Fruit fly (Drosophila melanogaster) whole organism, embryonic: ENCODE data around the gene Nse1.

Source experiments
- Abd-B ChIP-seq: fragments of 200-800 bp; sonication (Bioruptor generic); optimal IDR thresholded peaks from 2 replicates; lab custom pipeline; 2018; ENCODE audit warnings: missing biosample characterization, mild to moderate bottlenecking, missing genetic modification characterization, moderate library complexity
- Adf1 ChIP-seq: fragments of 200-800 bp; sonication (Bioruptor generic); IDR thresholded peaks from 2 replicates; pipeline ENCODE4 v1.3.6; 2022; ENCODE audit warnings: missing biosample characterization, missing genetic modification characterization
- Bgb ChIP-seq: fragments of 200-800 bp; sonication (Bioruptor generic); IDR thresholded peaks from 2 replicates; pipeline ENCODE4 v1.3.6; 2022; ENCODE audit warnings: missing biosample characterization, missing genetic modification characterization; ENCODE audit not compliant: partially characterized antibody
- Blimp-1 ChIP-seq: fragments of 200-800 bp; sonication (Bioruptor generic); optimal IDR thresholded peaks from 3 replicates; lab custom pipeline; 2018; ENCODE audit warnings: missing biosample characterization, missing genetic modification characterization, mild to moderate bottlenecking, moderate library complexity, missing genetic modification reagents
- CG10462 ChIP-seq: fragments of 200-800 bp; sonication (Bioruptor generic); optimal IDR thresholded peaks from 2 replicates; lab custom pipeline; 2016; ENCODE audit warnings: missing biosample characterization, missing genetic modification characterization
- CG11695 ChIP-seq: fragments of 200-800 bp; sonication (Bioruptor generic); IDR thresholded peaks from 3 replicates; pipeline ENCODE4 v1.3.6; 2022; ENCODE audit warnings: missing biosample characterization, missing genetic modification characterization
- CG11723 ChIP-seq: fragments of 200-800 bp; sonication (Bioruptor generic); optimal IDR thresholded peaks from 2 replicates; lab custom pipeline; 2017; ENCODE audit warnings: missing biosample characterization, mild to moderate bottlenecking, missing genetic modification characterization
- CG12104 ChIP-seq: fragments of 200-800 bp; sonication (Bioruptor generic); optimal IDR thresholded peaks from 3 replicates; lab custom pipeline; 2016; ENCODE audit warnings: missing biosample characterization, missing genetic modification characterization
- CG12744 ChIP-seq: fragments of 200-800 bp; sonication (Bioruptor generic); optimal IDR thresholded peaks from 2 replicates; lab custom pipeline; 2016; ENCODE audit warnings: missing biosample characterization, missing genetic modification characterization
- CG13894 ChIP-seq: fragments of 200-800 bp; sonication (Bioruptor generic); optimal IDR thresholded peaks from 3 replicates; lab custom pipeline; 2018; ENCODE audit warnings: missing biosample characterization, mild to moderate bottlenecking, missing genetic modification characterization, moderate library complexity
- CG14441 ChIP-seq: fragments of 200-800 bp; sonication (Bioruptor generic); IDR thresholded peaks from 2 replicates; pipeline ENCODE4 v1.3.6; 2022; ENCODE audit warnings: missing biosample characterization, missing genetic modification characterization
- CG15696 ChIP-seq: fragments of 200-800 bp; sonication (Bioruptor generic); optimal IDR thresholded peaks from 2 replicates; lab custom pipeline; 2019; ENCODE audit warnings: missing biosample characterization, mild to moderate bottlenecking, missing genetic modification characterization, moderate library complexity
- CG1602 ChIP-seq: fragments of 200-800 bp; sonication (Bioruptor generic); optimal IDR thresholded peaks from 3 replicates; lab custom pipeline; 2016; ENCODE audit warnings: missing biosample characterization, missing genetic modification characterization
- CG17612 ChIP-seq: fragments of 200-800 bp; sonication (Bioruptor generic); IDR thresholded peaks from 2 replicates; pipeline ENCODE4 v1.3.6; 2022; ENCODE audit warnings: missing biosample characterization, missing genetic modification characterization
- CG18476 ChIP-seq: fragments of 200-800 bp; sonication (Bioruptor generic); optimal IDR thresholded peaks from 2 replicates; lab custom pipeline; 2016; ENCODE audit warnings: missing biosample characterization, mild to moderate bottlenecking, missing genetic modification characterization
- CG2129 ChIP-seq: fragments of 200-800 bp; sonication (Bioruptor generic); IDR thresholded peaks from 2 replicates; pipeline ENCODE4 v1.3.6; 2022; ENCODE audit warnings: missing biosample characterization, missing genetic modification characterization; ENCODE audit not compliant: partially characterized antibody
- CG30431 ChIP-seq: fragments of 200-800 bp; sonication (Bioruptor generic); optimal IDR thresholded peaks from 2 replicates; lab custom pipeline; 2017; ENCODE audit warnings: missing biosample characterization, missing genetic modification characterization
- CG34224 ChIP-seq: fragments of 200-800 bp; sonication (Bioruptor generic); IDR thresholded peaks from 3 replicates; pipeline ENCODE4 v1.3.6; 2022; ENCODE audit warnings: missing biosample characterization, missing genetic modification characterization; ENCODE audit not compliant: partially characterized antibody
- CG3838 ChIP-seq: fragments of 200-800 bp; sonication (Bioruptor generic); optimal IDR thresholded peaks from 3 replicates; lab custom pipeline; 2016; ENCODE audit warnings: missing biosample characterization, missing genetic modification characterization
- CG8089 ChIP-seq: fragments of 200-800 bp; sonication (Bioruptor generic); optimal IDR thresholded peaks from 3 replicates; lab custom pipeline; 2016; ENCODE audit warnings: missing biosample characterization, missing genetic modification characterization
- CG9727 ChIP-seq: fragments of 200-800 bp; sonication (Bioruptor generic); optimal IDR thresholded peaks from 3 replicates; lab custom pipeline; 2017; ENCODE audit warnings: missing biosample characterization, mild to moderate bottlenecking, missing genetic modification characterization
- Dfd ChIP-seq, 2 experiments: fragments of >200 bp; optimal IDR thresholded peaks; 2 replicates each; lab custom pipeline; 2017; ENCODE audit warnings: missing biosample characterization in 2 of 2, missing genetic modification characterization in 2 of 2
- H2.0 ChIP-seq: fragments of 200-800 bp; sonication (Bioruptor generic); IDR thresholded peaks from 2 replicates; pipeline ENCODE4 v1.3.6; 2022; ENCODE audit warnings: missing biosample characterization, missing genetic modification characterization
- HLH4C ChIP-seq: fragments of 200-800 bp; sonication (Bioruptor generic); IDR thresholded peaks from 3 replicates; pipeline ENCODE4 v1.3.6; 2022; ENCODE audit warnings: missing biosample characterization, missing genetic modification characterization; ENCODE audit not compliant: partially characterized antibody
- HmgZ ChIP-seq: fragments of 200-800 bp; sonication (Bioruptor generic); optimal IDR thresholded peaks from 2 replicates; lab custom pipeline; 2018; ENCODE audit warnings: missing biosample characterization, mild to moderate bottlenecking, missing genetic modification characterization
- Jarid2 ChIP-seq: fragments of 200-800 bp; sonication (Bioruptor generic); optimal IDR thresholded peaks from 3 replicates; lab custom pipeline; 2017; ENCODE audit warnings: mild to moderate bottlenecking, missing biosample characterization, missing genetic modification reagents, missing genetic modification characterization
- MESR4 ChIP-seq: fragments of 200-800 bp; sonication (Bioruptor generic); optimal IDR thresholded peaks from 2 replicates; lab custom pipeline; 2018; ENCODE audit warnings: missing biosample characterization, mild to moderate bottlenecking, missing genetic modification characterization, moderate library complexity
- Meics ChIP-seq: fragments of 200-800 bp; sonication (Bioruptor generic); optimal IDR thresholded peaks from 2 replicates; lab custom pipeline; 2017; ENCODE audit warnings: missing biosample characterization, mild to moderate bottlenecking, missing genetic modification characterization
- Myb ChIP-seq: fragments of 200-800 bp; sonication (Bioruptor generic); optimal IDR thresholded peaks from 2 replicates; lab custom pipeline; 2016; ENCODE audit warnings: missing biosample characterization, missing genetic modification characterization
- Nf-YC ChIP-seq: fragments of 200-800 bp; optimal IDR thresholded peaks from 3 replicates; lab custom pipeline; 2019; ENCODE audit warnings: missing biosample characterization, mild to moderate bottlenecking, missing genetic modification characterization, moderate library complexity
- bsh ChIP-seq, 2 experiments: fragments of 200-800 bp; sonication (Bioruptor generic); optimal IDR thresholded peaks; 2 replicates each; lab custom pipeline; 2017 to 2018; ENCODE audit warnings: mild to moderate bottlenecking in 2 of 2, missing biosample characterization in 2 of 2, missing genetic modification characterization in 2 of 2, moderate library complexity in 1 of 2
- btn ChIP-seq: fragments of 200-800 bp; sonication (Bioruptor generic); optimal IDR thresholded peaks from 2 replicates; lab custom pipeline; 2016; ENCODE audit warnings: missing biosample characterization, missing genetic modification characterization
- cas ChIP-seq: fragments of 200-800 bp; sonication (Bioruptor generic); IDR thresholded peaks from 2 replicates; pipeline ENCODE4 v1.3.6; 2022; ENCODE audit warnings: missing biosample characterization, missing genetic modification characterization
- cg ChIP-seq: fragments of 200-800 bp; sonication (Bioruptor generic); optimal IDR thresholded peaks from 3 replicates; lab custom pipeline; 2019; ENCODE audit warnings: missing biosample characterization, mild to moderate bottlenecking, missing genetic modification characterization, moderate library complexity
- da ChIP-seq: fragments of 200-800 bp; sonication (Bioruptor generic); optimal IDR thresholded peaks from 2 replicates; lab custom pipeline; 2016; ENCODE audit warnings: missing biosample characterization, missing genetic modification characterization
- dan ChIP-seq: fragments of 200-800 bp; sonication (Bioruptor generic); IDR thresholded peaks from 2 replicates; pipeline ENCODE4 v1.3.6; 2022; ENCODE audit warnings: missing biosample characterization, missing genetic modification characterization
- dmrt99B ChIP-seq: fragments of 200-800 bp; sonication (Bioruptor generic); optimal IDR thresholded peaks from 2 replicates; lab custom pipeline; 2018; ENCODE audit warnings: missing biosample characterization, mild to moderate bottlenecking, missing genetic modification characterization, moderate library complexity
- dpn ChIP-seq, 2 experiments: fragments of 200-800 bp; sonication (Bioruptor generic); optimal IDR thresholded peaks; 3 replicates each; lab custom pipeline; 2016; ENCODE audit warnings: missing biosample characterization in 2 of 2, missing genetic modification characterization in 2 of 2
- klu ChIP-seq: fragments of 200-800 bp; sonication (Bioruptor generic); IDR thresholded peaks from 2 replicates; pipeline ENCODE4 v1.3.6; 2022; ENCODE audit warnings: missing biosample characterization, missing genetic modification characterization
- luna ChIP-seq: fragments of 200-800 bp; sonication (Bioruptor generic); optimal IDR thresholded peaks from 2 replicates; lab custom pipeline; 2016; ENCODE audit warnings: missing biosample characterization, missing genetic modification characterization
- phol ChIP-seq: fragments of 200-800 bp; sonication (Bioruptor generic); optimal IDR thresholded peaks from 3 replicates; lab custom pipeline; 2018; ENCODE audit warnings: missing biosample characterization, mild to moderate bottlenecking, missing genetic modification characterization, moderate library complexity
- pita ChIP-seq: fragments of 200-800 bp; sonication (Bioruptor generic); optimal IDR thresholded peaks from 2 replicates; lab custom pipeline; 2017; ENCODE audit warnings: missing biosample characterization, mild to moderate bottlenecking, missing genetic modification characterization
- pum ChIP-seq: fragments of 200-800 bp; sonication (Bioruptor generic); optimal IDR thresholded peaks from 2 replicates; lab custom pipeline; 2016; ENCODE audit warnings: missing biosample characterization, missing genetic modification characterization
- run ChIP-seq: fragments of 200-800 bp; sonication (Bioruptor generic); optimal IDR thresholded peaks from 3 replicates; lab custom pipeline; 2018; ENCODE audit warnings: missing biosample characterization, mild to moderate bottlenecking, missing genetic modification characterization
- sc ChIP-seq, 3 experiments: fragments of >200 bp in 2 of 3; fragments of 200-800 bp in 1 of 3; sonication (Bioruptor generic) in 1 of 3; optimal IDR thresholded peaks; 2 replicates in 2 of 3; 3 replicates in 1 of 3; lab custom pipeline; 2017; ENCODE audit warnings: mild to moderate bottlenecking in 1 of 3, missing biosample characterization in 1 of 3, missing genetic modification characterization in 1 of 3, missing genetic modification reagents in 1 of 3
- seq ChIP-seq: fragments of 200-800 bp; sonication (Bioruptor generic); IDR thresholded peaks from 2 replicates; pipeline ENCODE4 v1.3.6; 2022; ENCODE audit warnings: missing biosample characterization, missing genetic modification characterization
- trem ChIP-seq: fragments of 200-800 bp; optimal IDR thresholded peaks from 3 replicates; lab custom pipeline; 2019; ENCODE audit warnings: missing biosample characterization, mild to moderate bottlenecking, missing genetic modification characterization, moderate library complexity
- unc-4 ChIP-seq: fragments of 200-800 bp; sonication (Bioruptor generic); IDR thresholded peaks from 2 replicates; pipeline ENCODE4 v1.3.6; 2022; ENCODE audit warnings: missing biosample characterization, missing genetic modification characterization; ENCODE audit not compliant: partially characterized antibody
- unpg ChIP-seq: fragments of 200-800 bp; sonication (Bioruptor generic); optimal IDR thresholded peaks from 3 replicates; lab custom pipeline; 2018; ENCODE audit warnings: missing biosample characterization, mild to moderate bottlenecking, missing genetic modification characterization, moderate library complexity

Gene Nse1

dm6 chr2L:6649085-6649754 is 28.2 kb downstream of the Nse1 start, which contains the start of the genes CG31635 and Tango1 (continued):
- TF ChIP-seq CG14441 (GFP tag; lab: Robert Waterston, UW) = 0 out of 2 replicates have a peak, but pooled peaks have one; percentile 14
- no peak for TF ChIP-seq dpn (GFP tag; optimal IDR thresholded peaks at IDR 0.05; lab: Kevin White, UChicago)
- TF ChIP-seq CG9727 (GFP tag; lab: Kevin White, UChicago) = no peak
- no peak for TF ChIP-seq Bgb (GFP tag; lab: Robert Waterston, UW)
- TF ChIP-seq CG12744 = peak; percentile 2
- no peak for TF ChIP-seq CG10462
- TF ChIP-seq luna = no peak
- TF ChIP-seq CG1602 (GFP tag; lab: Kevin White, UChicago) = no peak
- no peak for TF ChIP-seq CG2129
- no peak for TF ChIP-seq CG8089 (GFP tag; lab: Kevin White, UChicago)
- TF ChIP-seq Meics (GFP tag; lab: Kevin White, UChicago) = no peak
- TF ChIP-seq bsh (GFP tag; optimal IDR thresholded peaks at IDR 0.05; lab: Kevin White, UChicago) = no peak
- TF ChIP-seq HmgZ (tag; lab: Kevin White, UChicago) = no peak
- TF ChIP-seq klu = no peak
- TF ChIP-seq Myb (GFP tag; lab: Kevin White, UChicago) = peak; percentile 30
- no peak for TF ChIP-seq CG34224 (GFP tag; lab: Robert Waterston, UW)
- no peak for TF ChIP-seq da (GFP tag; lab: Kevin White, UChicago)
- TF ChIP-seq cas (GFP tag; lab: Robert Waterston, UW) = no peak
- TF ChIP-seq CG15696 = no peak
- TF ChIP-seq unc-4 (GFP tag; lab: Robert Waterston, UW) = no peak
- no peak for TF ChIP-seq run (tag; lab: Kevin White, UChicago)
- TF ChIP-seq sc (optimal IDR thresholded peaks at IDR 0.05; lab: Kevin White, UChicago) = no peak
- TF ChIP-seq sc (GFP tag; optimal IDR thresholded peaks at IDR 0.05; lab: Kevin White, UChicago) = no peak
- no peak for TF ChIP-seq cg (GFP tag; lab: Kevin White, UChicago)
- TF ChIP-seq Nf-YC (tag; lab: Kevin White, UChicago) = no peak
- TF ChIP-seq seq (GFP tag; lab: Robert Waterston, UW) = no peak
- no peak for TF ChIP-seq CG30431 (GFP tag; lab: Kevin White, UChicago)
- TF ChIP-seq Blimp-1 (GFP tag; lab: Kevin White, UChicago) = no peak
- no peak for TF ChIP-seq btn (GFP tag; lab: Kevin White, UChicago)
- TF ChIP-seq CG18476 (GFP tag; lab: Kevin White, UChicago) = no peak
- TF ChIP-seq unpg (GFP tag; lab: Kevin White, UChicago) = no peak
- TF ChIP-seq phol (tag; lab: Kevin White, UChicago) = peak; percentile 61
- no peak for TF ChIP-seq CG13894 (tag; lab: Kevin White, UChicago)
- peak; percentile 34; the same call in 1 of the 2 replicates for TF ChIP-seq Adf1 (GFP tag; lab: Robert Waterston, UW)
- no peak for TF ChIP-seq Jarid2
- no peak for TF ChIP-seq CG3838
- TF ChIP-seq CG11695 (GFP tag; lab: Robert Waterston, UW) = no peak
- TF ChIP-seq CG12104 (GFP tag; lab: Kevin White, UChicago) = no peak
- TF ChIP-seq MESR4 = peak; percentile 89
- no peak for TF ChIP-seq dan (GFP tag; lab: Robert Waterston, UW)
- TF ChIP-seq HLH4C (GFP tag; lab: Robert Waterston, UW) = no peak
- TF ChIP-seq trem = peak; percentile 76
- TF ChIP-seq CG17612 = no peak
- peak; percentile 75 for TF ChIP-seq Abd-B
- no peak for TF ChIP-seq pita (GFP tag; lab: Kevin White, UChicago)
- no peak for TF ChIP-seq Dfd (GFP tag; optimal IDR thresholded peaks at IDR 0.05; lab: Kevin White, UChicago)
- TF ChIP-seq pum (GFP tag; lab: Kevin White, UChicago) = no peak
- TF ChIP-seq H2.0 (GFP tag; lab: Robert Waterston, UW) = no peak
- TF ChIP-seq dmrt99B (tag; lab: Kevin White, UChicago) = no peak
- TF ChIP-seq CG11723 (GFP tag; lab: Kevin White, UChicago) = no peak
